Fruit fly (Drosophila melanogaster) Kc167 (cell line): ENCODE measurements around the gene CG4914.

Source experiments
- Myc ChIP-seq: fragments of >200 bp; optimal IDR thresholded peaks from 2 replicates; lab custom pipeline; 2017; ENCODE audit warnings: missing external identifiers
- h ChIP-seq: fragments of >200 bp; optimal IDR thresholded peaks from 3 replicates; lab custom pipeline; 2018; ENCODE audit warnings: missing external identifiers
- insv ChIP-seq: fragments of >200 bp; optimal IDR thresholded peaks from 3 replicates; lab custom pipeline; 2018; ENCODE audit warnings: missing external identifiers
- ttk ChIP-seq: sonication (Bioruptor generic); optimal IDR thresholded peaks from 2 replicates; lab custom pipeline; 2017; ENCODE audit warnings: missing external identifiers

DNA sequence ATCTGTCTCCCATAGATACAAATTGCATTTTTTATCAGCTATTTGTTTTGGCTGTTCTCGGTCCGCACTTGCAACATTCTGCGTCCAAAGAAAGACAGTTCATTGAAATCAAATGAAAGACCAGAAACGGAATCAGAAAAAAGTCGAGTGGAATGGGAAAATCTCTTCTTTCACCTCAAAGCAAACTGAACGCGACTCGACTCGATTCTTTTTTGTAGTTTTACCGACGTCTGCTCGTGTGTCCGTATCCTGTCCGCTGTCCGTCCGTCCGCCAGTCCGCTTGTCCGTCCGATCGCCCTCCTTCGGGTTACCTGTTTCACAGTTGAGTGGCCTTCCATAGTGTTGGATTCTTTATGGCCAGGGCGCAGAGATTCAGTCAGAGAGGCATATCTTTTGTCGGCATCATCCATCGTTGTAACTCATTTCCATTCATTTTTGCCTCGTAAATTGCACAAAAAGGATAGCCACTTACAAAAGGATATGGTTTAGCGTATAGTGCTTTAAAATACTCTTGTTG, 35.9 kb downstream of the CG4914 start:
- TF ChIP-seq insv (no peak), h (lab: Kevin White, UChicago) (no peak), Myc (no peak), ttk (lab: Kevin White, UChicago) (no peak)
